Fruit fly (Drosophila melanogaster) whole organism, embryonic: Measurements from ENCODE around the gene CG1632.

Experiments used
- Bdp1 ChIP-seq: fragments of 200-800 bp; sonication (Bioruptor generic); optimal IDR thresholded peaks from 3 replicates; lab custom pipeline; 2016; ENCODE audit warnings: missing biosample characterization, missing genetic modification characterization
- CG10366 ChIP-seq: fragments of 200-800 bp; sonication (Bioruptor generic); IDR thresholded peaks from 2 replicates; pipeline ENCODE4 v1.3.6; 2022; ENCODE audit warnings: missing biosample characterization, missing genetic modification characterization
- CG10431 ChIP-seq: fragments of 200-800 bp; sonication (Bioruptor generic); optimal IDR thresholded peaks from 3 replicates; lab custom pipeline; 2018; ENCODE audit warnings: missing biosample characterization, mild to moderate bottlenecking, missing genetic modification characterization
- CG10959 ChIP-seq: fragments of 200-800 bp; sonication (Bioruptor generic); IDR thresholded peaks from 2 replicates; pipeline ENCODE4 v1.3.6; 2022; ENCODE audit warnings: missing biosample characterization, missing genetic modification characterization
- CG12071 ChIP-seq: fragments of 200-800 bp; sonication (Bioruptor generic); optimal IDR thresholded peaks from 3 replicates; lab custom pipeline; 2018; ENCODE audit warnings: missing biosample characterization, mild to moderate bottlenecking, missing genetic modification characterization
- CG14710 ChIP-seq: fragments of 200-800 bp; sonication (Bioruptor generic); optimal IDR thresholded peaks from 3 replicates; lab custom pipeline; 2019; ENCODE audit warnings: missing biosample characterization, mild to moderate bottlenecking, missing genetic modification characterization, moderate library complexity
- CG14965 ChIP-seq: fragments of 200-800 bp; sonication (Bioruptor generic); optimal IDR thresholded peaks from 2 replicates; lab custom pipeline; 2016; ENCODE audit warnings: missing biosample characterization, missing genetic modification characterization, borderline replicate concordance
- CG17361 ChIP-seq: fragments of 200-800 bp; sonication (Bioruptor generic); IDR thresholded peaks from 3 replicates; pipeline ENCODE4 v1.3.6; 2022; ENCODE audit warnings: missing biosample characterization, missing genetic modification characterization
- CG17802 ChIP-seq: fragments of 200-800 bp; sonication (Bioruptor generic); optimal IDR thresholded peaks from 2 replicates; lab custom pipeline; 2018; ENCODE audit warnings: missing biosample characterization, mild to moderate bottlenecking, missing genetic modification characterization, moderate library complexity
- CG2712 ChIP-seq: fragments of 200-800 bp; optimal IDR thresholded peaks from 3 replicates; lab custom pipeline; 2019; ENCODE audit warnings: missing biosample characterization, mild to moderate bottlenecking, missing genetic modification characterization, moderate library complexity
- CG3163 ChIP-seq: fragments of 200-800 bp; sonication (Bioruptor generic); optimal IDR thresholded peaks from 3 replicates; lab custom pipeline; 2016; ENCODE audit warnings: missing biosample characterization, missing genetic modification characterization
- CG4854 ChIP-seq: fragments of 200-800 bp; sonication (Bioruptor generic); optimal IDR thresholded peaks from 2 replicates; lab custom pipeline; 2016; ENCODE audit warnings: missing biosample characterization, missing genetic modification characterization, inconsistent platforms
- CG6654 ChIP-seq: fragments of 200-800 bp; sonication (Bioruptor generic); optimal IDR thresholded peaks from 2 replicates; lab custom pipeline; 2017; ENCODE audit warnings: missing biosample characterization, mild to moderate bottlenecking, missing genetic modification characterization
- CG6683 ChIP-seq: fragments of 200-800 bp; sonication (Bioruptor generic); optimal IDR thresholded peaks from 2 replicates; lab custom pipeline; 2017; ENCODE audit warnings: missing biosample characterization, mild to moderate bottlenecking, missing genetic modification characterization, missing genetic modification reagents
- CG7786 ChIP-seq: fragments of 200-800 bp; sonication (Bioruptor generic); optimal IDR thresholded peaks from 2 replicates; lab custom pipeline; 2016; ENCODE audit warnings: missing biosample characterization, missing genetic modification characterization
- Chrac-16 ChIP-seq: fragments of 200-800 bp; sonication (Bioruptor generic); optimal IDR thresholded peaks from 3 replicates; lab custom pipeline; 2016; ENCODE audit warnings: missing biosample characterization, missing genetic modification characterization
- CrebB ChIP-seq: fragments of 200-800 bp; sonication (Bioruptor generic); optimal IDR thresholded peaks from 3 replicates; lab custom pipeline; 2018; ENCODE audit warnings: missing biosample characterization, mild to moderate bottlenecking, missing genetic modification characterization
- D ChIP-seq, 2 experiments: fragments of 200-800 bp in 1 of 2; fragments of >200 bp in 1 of 2; sonication (Bioruptor generic) in 1 of 2; optimal IDR thresholded peaks; 2 replicates in 1 of 2; 3 replicates in 1 of 2; lab custom pipeline; 2017; ENCODE audit warnings: mild to moderate bottlenecking in 1 of 2, missing biosample characterization in 1 of 2, missing genetic modification characterization in 1 of 2, missing genetic modification reagents in 1 of 2
- Doc2 ChIP-seq: fragments of 200-800 bp; sonication (Bioruptor generic); IDR thresholded peaks from 2 replicates; pipeline ENCODE4 v1.3.6; 2022; ENCODE audit warnings: missing biosample characterization, missing genetic modification characterization
- Doc3 ChIP-seq: fragments of 200-800 bp; sonication (Bioruptor generic); IDR thresholded peaks from 3 replicates; pipeline ENCODE4 v1.3.6; 2022; ENCODE audit warnings: missing biosample characterization, missing genetic modification characterization; ENCODE audit not compliant: partially characterized antibody
- Elba2 ChIP-seq: fragments of 200-800 bp; sonication (Bioruptor generic); optimal IDR thresholded peaks from 3 replicates; lab custom pipeline; 2016; ENCODE audit warnings: missing biosample characterization, missing genetic modification characterization
- Gsc ChIP-seq: fragments of 200-800 bp; sonication (Bioruptor generic); IDR thresholded peaks from 2 replicates; pipeline ENCODE4 v1.3.6; 2022; ENCODE audit warnings: missing biosample characterization, missing genetic modification characterization
- Hsf ChIP-seq: fragments of 200-800 bp; sonication (Bioruptor generic); optimal IDR thresholded peaks from 3 replicates; lab custom pipeline; 2016; ENCODE audit warnings: missing biosample characterization, missing genetic modification characterization
- Mes4 ChIP-seq: fragments of 200-800 bp; sonication (Bioruptor generic); optimal IDR thresholded peaks from 2 replicates; lab custom pipeline; 2016; ENCODE audit warnings: missing biosample characterization, missing genetic modification characterization
- Myb ChIP-seq: fragments of 200-800 bp; sonication (Bioruptor generic); optimal IDR thresholded peaks from 2 replicates; lab custom pipeline; 2016; ENCODE audit warnings: missing biosample characterization, missing genetic modification characterization
- Rfx ChIP-seq: fragments of 200-800 bp; sonication (Bioruptor generic); IDR thresholded peaks from 2 replicates; pipeline ENCODE4 v1.3.6; 2022; ENCODE audit warnings: missing biosample characterization, missing genetic modification characterization
- Trl ChIP-seq, 3 experiments: fragments of >200 bp in 2 of 3; fragments of 200-800 bp in 1 of 3; sonication (Bioruptor generic) in 1 of 3; optimal IDR thresholded peaks; 2 replicates in 1 of 3; 3 replicates in 2 of 3; lab custom pipeline; 2016 to 2017; ENCODE audit warnings: missing biosample characterization in 1 of 3, missing genetic modification characterization in 1 of 3
- Vsx1 ChIP-seq: fragments of 200-800 bp; sonication (Bioruptor generic); optimal IDR thresholded peaks from 2 replicates; lab custom pipeline; 2017; ENCODE audit warnings: missing biosample characterization, mild to moderate bottlenecking, missing genetic modification characterization, missing genetic modification reagents
- YL-1 ChIP-seq: fragments of 200-800 bp; sonication (Bioruptor generic); optimal IDR thresholded peaks from 3 replicates; lab custom pipeline; 2017; ENCODE audit warnings: missing biosample characterization, mild to moderate bottlenecking, missing genetic modification characterization
- amos ChIP-seq: fragments of 200-800 bp; sonication (Bioruptor generic); IDR thresholded peaks from 2 replicates; pipeline ENCODE4 v1.3.6; 2022; ENCODE audit warnings: missing biosample characterization, missing genetic modification characterization; ENCODE audit not compliant: partially characterized antibody
- ato ChIP-seq: fragments of 200-800 bp; sonication (Bioruptor generic); IDR thresholded peaks from 2 replicates; pipeline ENCODE4 v1.3.6; 2022; ENCODE audit warnings: missing biosample characterization, missing genetic modification characterization; ENCODE audit not compliant: partially characterized antibody
- bigmax ChIP-seq: fragments of 200-800 bp; sonication (Bioruptor generic); optimal IDR thresholded peaks from 2 replicates; lab custom pipeline; 2018; ENCODE audit warnings: missing biosample characterization, mild to moderate bottlenecking, missing genetic modification characterization
- cg ChIP-seq: fragments of 200-800 bp; sonication (Bioruptor generic); optimal IDR thresholded peaks from 3 replicates; lab custom pipeline; 2019; ENCODE audit warnings: missing biosample characterization, mild to moderate bottlenecking, missing genetic modification characterization, moderate library complexity
- chm ChIP-seq: fragments of 200-800 bp; sonication (Bioruptor generic); IDR thresholded peaks from 2 replicates; pipeline ENCODE4 v1.3.6; 2022; ENCODE audit warnings: missing biosample characterization, missing genetic modification characterization
- chn ChIP-seq: fragments of 200-800 bp; sonication (Bioruptor generic); optimal IDR thresholded peaks from 2 replicates; lab custom pipeline; 2016; ENCODE audit warnings: missing biosample characterization, missing genetic modification characterization
- crc ChIP-seq: fragments of 200-800 bp; sonication (Bioruptor generic); optimal IDR thresholded peaks from 2 replicates; lab custom pipeline; 2016; ENCODE audit warnings: missing biosample characterization, missing genetic modification characterization
- fd3F ChIP-seq: fragments of 200-800 bp; sonication (Bioruptor generic); optimal IDR thresholded peaks from 2 replicates; lab custom pipeline; 2018; ENCODE audit warnings: missing biosample characterization, mild to moderate bottlenecking, missing genetic modification characterization, moderate library complexity
- kah ChIP-seq: fragments of 200-800 bp; sonication (Bioruptor generic); optimal IDR thresholded peaks from 2 replicates; lab custom pipeline; 2018; ENCODE audit warnings: missing biosample characterization, mild to moderate bottlenecking, missing genetic modification characterization
- mirr ChIP-seq: fragments of 200-800 bp; sonication (Bioruptor generic); optimal IDR thresholded peaks from 3 replicates; lab custom pipeline; 2018; ENCODE audit warnings: missing biosample characterization, mild to moderate bottlenecking, missing genetic modification characterization
- peb ChIP-seq: fragments of 200-800 bp; sonication (Bioruptor generic); IDR thresholded peaks from 2 replicates; pipeline ENCODE4 v1.3.6; 2022; ENCODE audit warnings: missing biosample characterization, missing genetic modification characterization
- pros ChIP-seq: fragments of 200-800 bp; sonication (Bioruptor generic); optimal IDR thresholded peaks from 3 replicates; lab custom pipeline; 2019; ENCODE audit warnings: missing biosample characterization, mild to moderate bottlenecking, missing genetic modification characterization, moderate library complexity
- psq ChIP-seq: fragments of 200-800 bp; sonication (Bioruptor generic); optimal IDR thresholded peaks from 2 replicates; lab custom pipeline; 2017; ENCODE audit warnings: missing biosample characterization, missing genetic modification characterization
- sqz ChIP-seq: fragments of 200-800 bp; sonication (Bioruptor generic); optimal IDR thresholded peaks from 3 replicates; lab custom pipeline; 2018; ENCODE audit warnings: missing biosample characterization, mild to moderate bottlenecking, missing genetic modification characterization
- ssp ChIP-seq: fragments of 200-800 bp; sonication (Bioruptor generic); IDR thresholded peaks from 2 replicates; pipeline ENCODE4 v1.3.6; 2022; ENCODE audit warnings: missing biosample characterization, missing genetic modification characterization
- stc ChIP-seq: fragments of 200-800 bp; sonication (Bioruptor generic); IDR thresholded peaks from 2 replicates; pipeline ENCODE4 v1.3.6; 2022; ENCODE audit warnings: missing biosample characterization, missing genetic modification characterization
- toy ChIP-seq: fragments of 200-800 bp; sonication (Bioruptor generic); IDR thresholded peaks from 2 replicates; pipeline ENCODE4 v1.3.6; 2022; ENCODE audit warnings: missing biosample characterization, missing genetic modification characterization
- usp ChIP-seq: fragments of >200 bp; optimal IDR thresholded peaks from 2 replicates; lab custom pipeline; 2017; ENCODE audit warnings: missing biosample characterization, missing genetic modification characterization
- z ChIP-seq: fragments of 200-800 bp; sonication (Bioruptor generic); IDR thresholded peaks from 3 replicates; pipeline ENCODE4 v1.3.6; 2022; ENCODE audit warnings: missing biosample characterization, missing genetic modification characterization

CG1632 gene

DNA sequence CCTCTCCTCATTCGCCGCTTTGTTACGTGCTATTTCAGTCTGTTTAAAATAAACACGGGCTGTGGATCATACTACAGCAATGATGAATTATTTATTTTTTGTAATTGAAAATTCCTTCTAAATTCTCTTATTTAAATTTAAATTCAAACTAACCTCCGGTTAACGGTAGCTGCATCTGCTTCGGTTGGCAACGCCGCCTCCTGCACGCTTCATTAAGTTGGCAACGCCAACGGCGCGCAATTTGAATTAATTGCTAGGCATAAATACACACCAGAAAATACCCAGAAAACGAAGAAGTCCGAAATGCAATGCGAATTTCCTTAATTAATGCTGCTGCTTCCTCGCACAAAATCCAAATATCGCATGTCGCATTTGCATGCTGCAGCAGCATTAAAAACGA is 12.8 kb downstream of the CG1632 start (continued):
- no peak for TF ChIP-seq cg (GFP tag; lab: Kevin White, UChicago)
- TF ChIP-seq Elba2 (GFP tag; lab: Kevin White, UChicago), result no peak
- no peak for TF ChIP-seq Rfx (GFP tag; lab: Robert Waterston, UW)
- TF ChIP-seq CG10959 (GFP tag; lab: Robert Waterston, UW), result no peak
- TF ChIP-seq CG10431 (GFP tag; lab: Kevin White, UChicago), result no peak
- TF ChIP-seq bigmax (GFP tag; lab: Kevin White, UChicago), result peak; percentile 35
- TF ChIP-seq CG3163 (GFP tag; lab: Kevin White, UChicago), result no peak
- no peak for TF ChIP-seq chn (GFP tag; lab: Kevin White, UChicago)
- TF ChIP-seq CG4854, result peak; percentile 50
- no peak for TF ChIP-seq D (optimal IDR thresholded peaks at IDR 0.05; lab: Kevin White, UChicago)
- TF ChIP-seq D (GFP tag; optimal IDR thresholded peaks at IDR 0.05; lab: Kevin White, UChicago), result no peak
- no peak for TF ChIP-seq pros (GFP tag; lab: Kevin White, UChicago)
- no peak for TF ChIP-seq Mes4 (GFP tag; lab: Kevin White, UChicago)
- no peak for TF ChIP-seq peb
- TF ChIP-seq Myb, result peak; percentile 91
- TF ChIP-seq Bdp1, result no peak
- TF ChIP-seq chm, result no peak
- no peak for TF ChIP-seq kah (GFP tag; lab: Kevin White, UChicago)

DNA sequence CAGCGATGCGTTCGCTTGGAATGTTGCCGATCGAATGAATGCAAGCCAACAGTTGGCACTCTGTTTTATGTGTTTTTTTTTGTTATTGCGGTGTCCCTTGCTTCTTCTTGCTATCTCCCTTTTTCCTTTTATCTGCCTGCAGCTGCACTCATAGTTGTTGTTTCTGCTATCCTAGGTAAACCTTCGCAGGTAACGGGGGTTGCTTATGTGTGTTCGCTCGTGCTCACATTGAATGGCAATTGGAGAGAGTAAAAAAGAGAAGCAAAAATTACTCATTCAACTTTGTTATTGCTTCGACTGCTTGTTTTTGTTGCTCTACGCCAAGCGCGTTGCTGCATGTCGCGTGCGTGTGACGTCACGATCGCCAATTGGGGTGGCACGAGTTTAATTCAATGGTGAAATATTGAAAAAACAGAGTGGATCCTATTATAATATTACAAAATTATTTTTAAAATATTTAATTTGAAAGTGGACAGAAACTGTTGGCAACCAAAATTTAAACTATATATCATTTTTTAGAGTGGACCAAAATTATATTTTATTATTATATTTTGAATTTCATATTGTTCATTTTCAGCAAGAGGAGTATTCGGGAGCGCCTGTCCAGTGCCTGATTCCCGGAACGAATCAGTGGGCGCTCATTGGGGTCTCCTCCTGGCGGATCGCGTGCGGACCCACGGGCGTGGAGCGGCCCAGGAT is 19.0 kb downstream of the CG1632 start, which contains the start of gene Corp:
Gene Corp, minus strand, starts transcription at position 47 of the 699 bp plus-strand sequence.
- TF ChIP-seq YL-1 (GFP tag; lab: Kevin White, UChicago) (no peak), Doc3 (GFP tag; lab: Robert Waterston, UW) (no peak), amos (GFP tag; lab: Robert Waterston, UW) (no peak), Doc2 (GFP tag; lab: Robert Waterston, UW) (no peak), fd3F (GFP tag; lab: Kevin White, UChicago) (peak; percentile 7), usp (GFP tag; lab: Kevin White, UChicago) (no peak), Gsc (GFP tag; lab: Robert Waterston, UW) (no peak), stc (GFP tag; lab: Robert Waterston, UW) (peak; percentile 54), Hsf (GFP tag; lab: Kevin White, UChicago) (no peak), crc (GFP tag; lab: Kevin White, UChicago) (no peak), CG17802 (no peak), CG6683 (GFP tag; lab: Kevin White, UChicago) (no peak), Chrac-16 (GFP tag; lab: Kevin White, UChicago) (no peak), peb (no peak), Trl (optimal IDR thresholded peaks at IDR 0.05; lab: Kevin White, UChicago) (peak; percentile 10 to 46), Trl (GFP tag; optimal IDR thresholded peaks at IDR 0.05; lab: Kevin White, UChicago) (no peak), CG12071 (GFP tag; lab: Kevin White, UChicago) (no peak), toy (GFP tag; lab: Robert Waterston, UW) (no peak), CG7786 (no peak), CrebB (tag; lab: Kevin White, UChicago) (no peak), mirr (GFP tag; lab: Kevin White, UChicago) (no peak), Vsx1 (no peak), CG2712 (tag; lab: Kevin White, UChicago) (peak; percentile 67), CG6654 (GFP tag; lab: Kevin White, UChicago) (no peak), ssp (GFP tag; lab: Robert Waterston, UW) (no peak), sqz (GFP tag; lab: Kevin White, UChicago) (peak; percentile 78), CG14710 (tag; lab: Kevin White, UChicago) (no peak), CG17361 (GFP tag; lab: Robert Waterston, UW) (peak; percentile 63; the same call in 2 of the 3 replicates), psq (GFP tag; lab: Kevin White, UChicago) (no peak), pros (GFP tag; lab: Kevin White, UChicago) (peak; percentile 56), ato (GFP tag; lab: Robert Waterston, UW) (no peak), CG14965 (GFP tag; lab: Kevin White, UChicago) (no peak), z (GFP tag; lab: Robert Waterston, UW) (0 out of 3 replicates have a peak, but pooled peaks have one; percentile 38), D (optimal IDR thresholded peaks at IDR 0.05; lab: Kevin White, UChicago) (no peak), D (GFP tag; optimal IDR thresholded peaks at IDR 0.05; lab: Kevin White, UChicago) (no peak), CG10366 (GFP tag; lab: Robert Waterston, UW) (peak; percentile 38)
